Worm (Caenorhabditis elegans) whole organism, L3 larva: Measurements from ENCODE around the gene ccdc-12.

Experiments
- ama-1 ChIP-seq: fragments of 150-350 bp; optimal IDR thresholded peaks from 2 replicates; lab custom pipeline; 2018
- ztf-11 ChIP-seq: fragments of 150-350 bp; optimal IDR thresholded peaks from 2 replicates; lab custom pipeline; 2014; ENCODE audit warnings: missing biosample characterization, missing genetic modification characterization

DNA sequence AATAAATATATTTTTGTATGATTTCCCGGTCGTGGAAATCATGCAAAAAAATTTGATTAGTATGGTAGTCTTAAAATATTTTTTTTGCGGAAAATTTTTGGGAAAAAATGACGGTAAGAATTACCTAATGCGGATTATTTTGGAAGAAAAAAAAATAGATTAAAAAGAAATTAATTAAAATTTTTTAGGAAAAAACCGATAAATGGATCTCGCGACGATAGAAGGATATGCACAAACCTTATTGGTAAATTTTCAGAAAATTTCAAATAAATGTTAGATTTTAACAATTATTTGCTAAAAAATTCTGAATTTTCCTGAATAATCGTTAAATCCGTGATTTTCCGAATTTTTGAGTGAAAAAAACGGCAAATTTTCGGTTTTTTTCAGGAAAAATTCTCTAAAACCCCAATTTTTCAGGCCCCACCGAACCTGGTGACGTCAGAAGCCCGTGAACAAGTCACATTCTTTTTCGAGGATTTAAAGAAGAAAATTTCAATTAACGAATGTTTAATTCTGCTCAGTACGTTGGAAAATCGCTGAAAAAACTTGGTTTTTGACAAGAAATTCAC lies 2.7 kb upstream of the ccdc-12 start, which contains the start of gene Y69A2AR.16:
- TF ChIP-seq ama-1 (lab: Kevin White, UChicago) (no peak), ztf-11 (tag; lab: Kevin White, UChicago) (no peak)
